Fruit fly (Drosophila melanogaster): Measurements from ENCODE around the gene CstF50.

DNA sequence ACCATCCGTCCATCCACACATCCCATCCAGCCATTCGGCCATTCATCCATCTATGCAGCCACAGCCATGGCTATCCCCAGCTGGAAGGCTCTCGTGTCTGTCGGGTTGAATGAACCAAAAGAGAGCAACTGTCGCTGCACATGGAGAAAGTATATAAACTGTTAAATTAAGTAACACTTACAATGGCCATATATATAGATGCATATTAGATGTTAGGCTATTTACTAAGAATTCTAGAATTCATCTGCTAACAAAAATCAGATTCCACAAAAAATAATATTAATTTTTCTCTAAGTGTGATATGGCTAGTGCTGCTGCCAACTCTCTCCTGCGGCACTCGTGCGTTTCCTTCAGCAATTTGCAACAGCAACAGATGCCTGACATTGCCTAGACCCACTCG is 36.6 kb downstream of the CstF50 start:
- TF ChIP-seq CG9139 (GFP tag; optimal IDR thresholded peaks at IDR 0.05), result peak; percentile 23
- TF ChIP-seq Blimp-1 (GFP tag; optimal IDR thresholded peaks at IDR 0.05), result no peak
- TF ChIP-seq pdm3 (GFP tag; optimal IDR thresholded peaks at IDR 0.05), result peak; percentile 68
- peak; percentile 47 for TF ChIP-seq CG10669 (GFP tag; optimal IDR thresholded peaks at IDR 0.05)

Data from whole organism, prepupa.